Worm (Caenorhabditis elegans) whole organism, L1 larva: Measurements from ENCODE around the gene wee-1.1.

Source experiments
- C04F5.9 ChIP-seq: sonication (generic microtip); optimal IDR thresholded peaks from 2 replicates; lab custom pipeline; 2016; ENCODE audit warnings: missing genetic modification characterization, missing compliant biosample characterization
- C16A3.4 ChIP-seq: fragments of 150-350 bp; optimal IDR thresholded peaks from 2 replicates; lab custom pipeline; 2014; ENCODE audit warnings: missing biosample characterization, missing genetic modification characterization
- aha-1 ChIP-seq: fragments of 150-350 bp; optimal IDR thresholded peaks from 2 replicates; lab custom pipeline; 2014; ENCODE audit warnings: missing biosample characterization, missing genetic modification characterization
- alr-1 ChIP-seq: fragments of 200-800 bp; sonication (Bioruptor generic); optimal IDR thresholded peaks from 2 replicates; lab custom pipeline; 2018; ENCODE audit warnings: borderline replicate concordance, mild to moderate bottlenecking, missing genetic modification characterization, missing compliant biosample characterization
- blmp-1 ChIP-seq: fragments of 150-350 bp; optimal IDR thresholded peaks from 2 replicates; lab custom pipeline; 2014; ENCODE audit warnings: missing biosample characterization, missing genetic modification characterization
- ceh-63 ChIP-seq: fragments of 200-800 bp; sonication (Bioruptor generic); optimal IDR thresholded peaks from 2 replicates; lab custom pipeline; 2018; ENCODE audit warnings: mild to moderate bottlenecking, missing genetic modification characterization, missing compliant biosample characterization
- ceh-8 ChIP-seq: fragments of 200-800 bp; sonication (Bioruptor generic); optimal IDR thresholded peaks from 2 replicates; lab custom pipeline; 2018; ENCODE audit warnings: mild to moderate bottlenecking, missing genetic modification characterization, moderate library complexity, missing compliant biosample characterization
- ceh-82 ChIP-seq, 3 experiments: fragments of 150-350 bp in 1 of 3; sonication (generic microtip) in 2 of 3; optimal IDR thresholded peaks; 2 replicates each; lab custom pipeline; 2014 to 2017; ENCODE audit warnings: missing biosample characterization in 3 of 3, missing genetic modification characterization in 3 of 3
- dpl-1 ChIP-seq, 3 experiments: fragments of 150-350 bp in 2 of 3; sonication (generic microtip) in 1 of 3; optimal IDR thresholded peaks; 2 replicates each; lab custom pipeline; 2014 to 2017; ENCODE audit warnings: missing biosample characterization in 3 of 3, missing genetic modification characterization in 3 of 3, missing genetic modification reagents in 3 of 3
- dsc-1 ChIP-seq: sonication (generic microtip); optimal IDR thresholded peaks from 2 replicates; lab custom pipeline; 2016; ENCODE audit warnings: mild to moderate bottlenecking, missing genetic modification characterization, missing compliant biosample characterization
- efl-1 ChIP-seq, 4 experiments: fragments of 150-350 bp; optimal IDR thresholded peaks in 3 of 4; peaks in 1 of 4; 1 replicate in 1 of 4; 2 replicates in 3 of 4; lab custom pipeline; 2014; ENCODE audit warnings: missing biosample characterization in 2 of 4, missing genetic modification characterization in 2 of 4, missing genetic modification reagents in 2 of 4
- efl-3 ChIP-seq: fragments of 200-800 bp; sonication (Bioruptor generic); optimal IDR thresholded peaks from 2 replicates; lab custom pipeline; 2018; ENCODE audit warnings: mild to moderate bottlenecking, missing genetic modification characterization, missing compliant biosample characterization
- egl-13 ChIP-seq: sonication (generic microtip); optimal IDR thresholded peaks from 2 replicates; lab custom pipeline; 2016; ENCODE audit warnings: missing genotype, missing genetic modification reagents, missing genetic modification characterization, missing compliant biosample characterization
- egl-27 ChIP-seq, 2 experiments: fragments of 150-350 bp in 1 of 2; sonication (generic microtip); optimal IDR thresholded peaks; 3 replicates each; lab custom pipeline; 2017 to 2018; ENCODE audit warnings: missing biosample characterization in 2 of 2, missing genetic modification characterization in 2 of 2, missing genetic modification reagents in 2 of 2
- elt-3 ChIP-seq, 6 experiments: fragments of 150-350 bp in 1 of 6; sonication (generic microtip); optimal IDR thresholded peaks; 2 replicates each; lab custom pipeline; 2017 to 2018; ENCODE audit warnings: missing biosample characterization in 6 of 6, missing genetic modification characterization in 6 of 6, inconsistent platforms in 1 of 6
- ets-5 ChIP-seq: fragments of 200-800 bp; sonication (Bioruptor generic); IDR thresholded peaks from 2 replicates; pipeline ENCODE4 v1.3.6; 2022; ENCODE audit warnings: missing genetic modification characterization, missing compliant biosample characterization
- fkh-4 ChIP-seq: sonication (generic microtip); optimal IDR thresholded peaks from 2 replicates; lab custom pipeline; 2016; ENCODE audit warnings: missing compliant biosample characterization, missing genetic modification characterization, borderline replicate concordance
- fkh-8 ChIP-seq: sonication (generic microtip); optimal IDR thresholded peaks from 2 replicates; lab custom pipeline; 2016; ENCODE audit warnings: mild to moderate bottlenecking, missing genetic modification characterization, missing compliant biosample characterization
- jun-1 ChIP-seq: fragments of 150-350 bp; optimal IDR thresholded peaks from 2 replicates; lab custom pipeline; 2014; ENCODE audit warnings: missing biosample characterization, missing genetic modification reagents, missing genetic modification characterization
- lin-13 ChIP-seq: fragments of 150-350 bp; optimal IDR thresholded peaks from 2 replicates; lab custom pipeline; 2014; ENCODE audit warnings: missing biosample characterization, missing genetic modification reagents, missing genetic modification characterization
- lin-14 ChIP-seq: fragments of 200-800 bp; sonication (Bioruptor generic); optimal IDR thresholded peaks from 2 replicates; lab custom pipeline; 2018; ENCODE audit warnings: mild to moderate bottlenecking, missing genetic modification characterization, moderate library complexity, missing compliant biosample characterization
- lin-15B ChIP-seq: fragments of 150-350 bp; sonication (generic microtip); optimal IDR thresholded peaks from 3 replicates; lab custom pipeline; 2014; ENCODE audit warnings: missing biosample characterization, missing genetic modification characterization
- lin-35 ChIP-seq, 2 experiments: fragments of 150-350 bp; optimal IDR thresholded peaks; 2 replicates each; lab custom pipeline; 2014; ENCODE audit warnings: missing biosample characterization in 2 of 2, missing genetic modification characterization in 2 of 2, missing genetic modification reagents in 2 of 2
- lin-39 ChIP-seq: fragments of 150-350 bp; optimal IDR thresholded peaks from 2 replicates; lab custom pipeline; 2014; ENCODE audit warnings: missing biosample characterization, missing genetic modification reagents, missing genetic modification characterization
- lsy-2 ChIP-seq, 2 experiments: fragments of 150-350 bp; optimal IDR thresholded peaks; 2 replicates each; lab custom pipeline; 2014; ENCODE audit warnings: missing biosample characterization in 2 of 2, missing genetic modification characterization in 2 of 2
- mep-1 ChIP-seq: fragments of 150-350 bp; optimal IDR thresholded peaks from 2 replicates; lab custom pipeline; 2014; ENCODE audit warnings: missing biosample characterization, missing genetic modification characterization
- nhr-12 ChIP-seq: sonication (generic microtip); optimal IDR thresholded peaks from 2 replicates; lab custom pipeline; 2017; ENCODE audit warnings: missing biosample characterization, missing genetic modification characterization
- nhr-19 ChIP-seq: fragments of 200-800 bp; sonication (Bioruptor generic); conservative IDR thresholded peaks from 2 replicates; pipeline ENCODE4 v1.3.6; 2022; ENCODE audit warnings: missing genetic modification characterization, missing compliant biosample characterization
- nhr-20 ChIP-seq: sonication (generic microtip); optimal IDR thresholded peaks from 2 replicates; lab custom pipeline; 2016; ENCODE audit warnings: mild to moderate bottlenecking, missing genetic modification characterization, missing compliant biosample characterization
- nhr-237 ChIP-seq: fragments of 150-350 bp; optimal IDR thresholded peaks from 2 replicates; lab custom pipeline; 2014; ENCODE audit warnings: missing biosample characterization, missing genetic modification characterization
- nhr-47 ChIP-seq: sonication (generic microtip); optimal IDR thresholded peaks from 2 replicates; lab custom pipeline; 2016; ENCODE audit warnings: mild to moderate bottlenecking, missing genetic modification characterization, moderate library complexity, missing compliant biosample characterization
- nhr-71 ChIP-seq: sonication (generic microtip); optimal IDR thresholded peaks from 2 replicates; lab custom pipeline; 2016; ENCODE audit warnings: mild to moderate bottlenecking, missing genetic modification characterization, moderate library complexity, missing compliant biosample characterization
- nhr-77 ChIP-seq: fragments of 150-350 bp; optimal IDR thresholded peaks from 2 replicates; lab custom pipeline; 2014; ENCODE audit warnings: missing biosample characterization, missing genetic modification characterization
- nhr-90 ChIP-seq: sonication (generic microtip); optimal IDR thresholded peaks from 2 replicates; lab custom pipeline; 2016; ENCODE audit warnings: mild to moderate bottlenecking, missing genetic modification characterization, missing compliant biosample characterization; ENCODE audit not compliant: poor library complexity
- skn-1 ChIP-seq: fragments of 150-350 bp; optimal IDR thresholded peaks from 2 replicates; lab custom pipeline; 2014; ENCODE audit warnings: missing biosample characterization, missing genetic modification characterization
- snpc-4 ChIP-seq: fragments of 150-350 bp; optimal IDR thresholded peaks from 2 replicates; lab custom pipeline; 2014; ENCODE audit warnings: missing biosample characterization, missing genetic modification characterization
- snu-23 ChIP-seq: sonication (generic microtip); optimal IDR thresholded peaks from 2 replicates; lab custom pipeline; 2016; ENCODE audit warnings: missing genetic modification characterization, missing compliant biosample characterization
- unc-62 ChIP-seq: fragments of 150-350 bp; optimal IDR thresholded peaks from 2 replicates; lab custom pipeline; 2014; ENCODE audit warnings: missing biosample characterization, missing genetic modification reagents, missing genetic modification characterization
- xbp-1 ChIP-seq: sonication (generic microtip); optimal IDR thresholded peaks from 2 replicates; lab custom pipeline; 2016; ENCODE audit warnings: missing genetic modification characterization, missing compliant biosample characterization

The wee-1.1 gene

DNA sequence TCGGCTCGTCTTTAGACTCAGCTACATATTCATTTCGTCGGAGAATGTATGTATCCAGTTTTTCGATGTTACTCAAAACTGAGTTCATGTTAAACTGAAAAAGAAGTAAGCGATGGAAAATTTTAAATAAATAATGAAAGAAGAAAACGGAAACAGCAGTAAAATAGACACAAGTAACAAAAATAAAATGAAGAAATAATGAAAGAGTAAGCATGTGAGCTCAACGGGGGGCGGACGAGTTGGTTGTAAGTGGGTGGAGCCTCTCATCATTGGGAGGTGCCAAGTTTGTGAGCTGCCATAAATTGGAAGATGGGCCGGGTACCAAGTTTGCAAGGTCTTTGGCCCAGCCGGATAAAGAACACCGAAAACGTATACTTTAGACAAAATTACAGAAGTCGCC is at the start of gene wee-1.1:
wee-1.1 (minus strand) TSS at position 101 of the 400 bp plus-strand sequence.
- TF ChIP-seq ceh-63 (GFP tag; lab: Kevin White, UChicago) (no peak), skn-1 (tag; lab: Kevin White, UChicago) (no peak), jun-1 (tag; lab: Kevin White, UChicago) (no peak), ets-5 (GFP tag; lab: Robert Waterston, UW) (no peak), ceh-8 (GFP tag; lab: Kevin White, UChicago) (no peak), blmp-1 (tag; lab: Kevin White, UChicago) (no peak), lin-13 (GFP tag; lab: Kevin White, UChicago) (no peak), egl-27 (tag; optimal IDR thresholded peaks at IDR 0.05; lab: Kevin White, UChicago) (no peak), nhr-90 (no peak), nhr-77 (no peak), ceh-82 (tag; optimal IDR thresholded peaks at IDR 0.05; lab: Kevin White, UChicago) (no peak), nhr-237 (tag; lab: Kevin White, UChicago) (no peak), unc-62 (GFP tag; lab: Kevin White, UChicago) (no peak), dsc-1 (no peak), nhr-47 (tag; lab: Kevin White, UChicago) (no peak)

DNA sequence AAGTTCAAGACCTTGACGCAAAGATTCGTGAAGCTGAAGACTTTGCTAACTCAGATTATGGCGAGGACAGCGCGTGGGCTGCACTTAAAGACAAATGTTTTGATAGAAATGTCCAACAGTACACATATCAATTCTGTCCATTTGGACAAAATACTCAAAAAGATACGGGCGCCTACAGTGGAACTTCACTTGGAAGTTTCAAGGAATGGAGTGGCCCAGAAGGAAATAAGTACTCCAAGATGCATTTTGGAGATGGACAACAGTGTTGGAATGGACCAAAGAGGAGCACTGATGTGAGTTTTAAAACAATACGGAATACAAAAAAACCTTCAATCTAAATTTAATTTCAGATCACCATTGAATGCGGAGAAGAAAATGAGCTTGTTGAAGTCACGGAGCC is 42.6 kb upstream of the wee-1.1 start:
- TF ChIP-seq fkh-8 (tag; lab: Kevin White, UChicago) (no peak), alr-1 (tag; lab: Kevin White, UChicago) (no peak), aha-1 (tag; lab: Kevin White, UChicago) (no peak), egl-13 (tag; lab: Kevin White, UChicago) (no peak), ceh-82 (tag; optimal IDR thresholded peaks at IDR 0.05; lab: Kevin White, UChicago) (no peak), efl-3 (GFP tag; lab: Kevin White, UChicago) (no peak), snpc-4 (tag; lab: Kevin White, UChicago) (no peak), lin-15B (tag; lab: Kevin White, UChicago) (no peak), snu-23 (GFP tag; lab: Kevin White, UChicago) (no peak), lin-39 (no peak), nhr-71 (tag; lab: Kevin White, UChicago) (no peak), ceh-63 (GFP tag; lab: Kevin White, UChicago) (no peak), fkh-4 (tag; lab: Kevin White, UChicago) (no peak)

DNA sequence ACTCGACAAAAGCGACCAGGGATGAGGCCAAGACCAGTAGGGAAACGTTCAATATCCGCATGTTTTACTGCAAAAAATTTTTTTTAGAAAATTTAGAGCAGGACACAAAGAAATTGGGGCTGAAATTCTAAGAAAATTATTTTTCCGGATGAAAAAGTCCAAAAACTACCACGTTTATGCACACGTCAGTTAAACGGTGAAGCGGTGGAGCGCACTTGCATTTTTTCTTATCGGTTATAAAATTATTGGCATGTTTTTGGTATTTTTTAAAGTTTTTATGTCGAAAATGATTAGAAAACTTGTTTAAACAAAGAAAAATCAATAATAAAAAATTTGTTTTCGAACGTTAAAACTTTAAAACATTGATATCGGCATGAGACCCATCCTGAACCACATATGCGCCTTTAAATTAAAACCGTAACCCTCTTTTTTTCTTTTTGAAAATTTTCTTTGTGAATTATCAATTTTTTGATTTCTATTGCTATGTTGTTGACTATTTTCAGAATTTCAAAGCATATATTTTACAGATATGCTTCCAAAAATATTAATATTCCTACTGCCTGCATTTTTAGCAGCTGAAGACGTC is 40.8 kb upstream of the wee-1.1 start, which contains the start of the genes dnj-20 and ZK1307.8:
dnj-20 (minus strand) TSS at position 67 of the 586 bp plus-strand sequence.
ZK1307.8 (plus strand) TSS at position 504 of the 586 bp plus-strand sequence.
- TF ChIP-seq nhr-12 (tag; lab: Kevin White, UChicago) (no peak), lsy-2 (tag; optimal IDR thresholded peaks at IDR 0.05; lab: Kevin White, UChicago) (peak; percentile 14 to 46), efl-3 (GFP tag; lab: Kevin White, UChicago) (no peak), lin-35 (GFP tag; optimal IDR thresholded peaks at IDR 0.05; lab: Kevin White, UChicago) (peak in 1 of 2 experiments; percentile 25), elt-3 (tag; optimal IDR thresholded peaks at IDR 0.05; lab: Kevin White, UChicago) (peak in 1 of 6 experiments; percentile 33), nhr-20 (tag; lab: Kevin White, UChicago) (peak; percentile 3), C16A3.4 (tag; lab: Kevin White, UChicago) (peak; percentile 27), dpl-1 (GFP tag; optimal IDR thresholded peaks at IDR 0.05; lab: Kevin White, UChicago) (peak in 2 of 3 experiments; percentile 10 to 39), nhr-71 (tag; lab: Kevin White, UChicago) (peak; percentile 6), xbp-1 (tag; lab: Kevin White, UChicago) (peak; percentile 98), lin-14 (peak; percentile 19), nhr-19 (no peak), mep-1 (tag; lab: Kevin White, UChicago) (peak; percentile 22), efl-1 (optimal IDR thresholded peaks at IDR 0.05; lab: Kevin White, UChicago) (peak in 1 of 2 experiments; percentile 26), efl-1 (GFP tag; optimal IDR thresholded peaks at IDR 0.05 in 1 of 2; lab: Kevin White, UChicago) (peak; percentile 9 to 12), blmp-1 (tag; lab: Kevin White, UChicago) (peak; percentile 22), C04F5.9 (no peak)
